Worm (Caenorhabditis elegans): ENCODE data around the gene oac-15.

ce11 chrV:16180350-16180749 lies 29.4 kb downstream of the oac-15 start, which contains the start of gene str-106:
- no peak for TF ChIP-seq unc-39 (tag; optimal IDR thresholded peaks at IDR 0.05)
- TF ChIP-seq hlh-1 (tag; optimal IDR thresholded peaks at IDR 0.05), result no peak
- TF ChIP-seq nhr-2 (tag; optimal IDR thresholded peaks at IDR 0.05), result no peak
- TF ChIP-seq zip-8 (tag; optimal IDR thresholded peaks at IDR 0.05), result no peak
- TF ChIP-seq ztf-11 (tag; optimal IDR thresholded peaks at IDR 0.05), result no peak
- TF ChIP-seq elt-3 (tag; optimal IDR thresholded peaks at IDR 0.05), result no peak
- no peak for TF ChIP-seq ceh-43 (GFP tag; optimal IDR thresholded peaks at IDR 0.05)
- TF ChIP-seq cnd-1 (tag; optimal IDR thresholded peaks at IDR 0.05), result no peak
- no peak for TF ChIP-seq elt-1 (tag; optimal IDR thresholded peaks at IDR 0.05; ENCODE audit: borderline replicate concordance, insufficient read depth)
- TF ChIP-seq lsy-2 (tag; optimal IDR thresholded peaks at IDR 0.05), result no peak
- TF ChIP-seq pha-4 (tag; optimal IDR thresholded peaks at IDR 0.05), result no peak

Measured in whole organism, mixed stage, embryonic.